Worm (Caenorhabditis elegans): ENCODE results near the gene Y37D8A.16.

- TF ChIP-seq unc-39 (tag; optimal IDR thresholded peaks at IDR 0.05) (no peak), nhr-11 (tag; optimal IDR thresholded peaks at IDR 0.05) (no peak)
These were observed 23.8 kb upstream of the Y37D8A.16 start, which contains the start of gene unc-25 for ce11 chrIII:12942307-12942706.
